Fruit fly (Drosophila melanogaster) whole organism, pupa: ENCODE measurements around the gene Cpsf6.

Source experiments
- CG10348 ChIP-seq: fragments of 200-800 bp; sonication (Bioruptor generic); IDR thresholded peaks from 2 replicates; pipeline ENCODE4 v1.3.6; 2022; ENCODE audit warnings: missing biosample characterization, missing genetic modification characterization
- CG17806 ChIP-seq: fragments of 200-800 bp; sonication (Bioruptor generic); optimal IDR thresholded peaks from 2 replicates; lab custom pipeline; 2018; ENCODE audit warnings: missing biosample characterization, mild to moderate bottlenecking, missing genetic modification characterization, moderate library complexity
- CG9948 ChIP-seq: fragments of 200-800 bp; sonication (Bioruptor generic); optimal IDR thresholded peaks from 2 replicates; lab custom pipeline; 2018; ENCODE audit warnings: missing biosample characterization, mild to moderate bottlenecking, missing genetic modification characterization, moderate library complexity
- D1 ChIP-seq: fragments of 200-800 bp; sonication (Bioruptor generic); optimal IDR thresholded peaks from 2 replicates; lab custom pipeline; 2018; ENCODE audit warnings: missing biosample characterization, mild to moderate bottlenecking, missing genetic modification characterization, moderate library complexity
- EcR ChIP-seq: fragments of 200-800 bp; sonication (Bioruptor generic); optimal IDR thresholded peaks from 3 replicates; lab custom pipeline; 2019; ENCODE audit warnings: missing biosample characterization, missing genetic modification characterization, mild to moderate bottlenecking, moderate library complexity, missing genetic modification reagents
- Pif1B ChIP-seq: fragments of 200-800 bp; sonication (Bioruptor generic); optimal IDR thresholded peaks from 3 replicates; lab custom pipeline; 2016; ENCODE audit warnings: missing biosample characterization, missing genetic modification characterization

dm6 chr3L:8360643-8361110, 45.4 kb upstream of the Cpsf6 start, which contains the start of gene Idh:
- TF ChIP-seq CG9948 (no peak), EcR (peak; percentile 17), Pif1B (GFP tag; lab: Kevin White, UChicago) (no peak), CG17806 (tag; lab: Kevin White, UChicago) (no peak), CG10348 (GFP tag; lab: Robert Waterston, UW) (no peak), D1 (tag; lab: Kevin White, UChicago) (peak; percentile 50)
